Worm (Caenorhabditis elegans) whole organism, early embryonic: ENCODE measurements around the gene ZK563.2.

Source experiments
- B0310.2 ChIP-seq: sonication (generic microtip); optimal IDR thresholded peaks from 2 replicates; lab custom pipeline; 2016; ENCODE audit warnings: mild to moderate bottlenecking, missing genetic modification characterization, missing compliant biosample characterization
- ama-1 ChIP-seq: fragments of 150-350 bp; optimal IDR thresholded peaks from 2 replicates; lab custom pipeline; 2014
- ceh-13 ChIP-seq: fragments of 200-800 bp; sonication (Bioruptor generic); optimal IDR thresholded peaks from 2 replicates; lab custom pipeline; 2018; ENCODE audit warnings: mild to moderate bottlenecking, missing genetic modification characterization, missing compliant biosample characterization
- flt-1 ChIP-seq: fragments of 200-800 bp; sonication (Bioruptor generic); IDR thresholded peaks from 2 replicates; pipeline ENCODE4 v1.3.6; 2022; ENCODE audit warnings: missing genetic modification characterization, missing compliant biosample characterization
- hmg-4 ChIP-seq: fragments of 200-800 bp; sonication (Bioruptor generic); optimal IDR thresholded peaks from 2 replicates; lab custom pipeline; 2018; ENCODE audit warnings: mild to moderate bottlenecking, missing genetic modification characterization, missing compliant biosample characterization
- pes-1 ChIP-seq: fragments of 200-800 bp; sonication (Bioruptor generic); IDR thresholded peaks from 2 replicates; pipeline ENCODE4 v1.3.6; 2022; ENCODE audit warnings: missing genetic modification reagents, missing genetic modification characterization, missing compliant biosample characterization
- scrt-1 ChIP-seq: fragments of 200-800 bp; sonication (Bioruptor generic); IDR thresholded peaks from 2 replicates; pipeline ENCODE4 v1.3.6; 2022; ENCODE audit warnings: missing genetic modification characterization, missing compliant biosample characterization
- sea-1 ChIP-seq: fragments of 200-800 bp; sonication (Bioruptor generic); conservative IDR thresholded peaks from 2 replicates; pipeline ENCODE4 v1.3.6; 2022; ENCODE audit warnings: missing genetic modification characterization, missing compliant biosample characterization
- tra-4 ChIP-seq: sonication (generic microtip); optimal IDR thresholded peaks from 2 replicates; lab custom pipeline; 2017; ENCODE audit warnings: missing genetic modification characterization, missing compliant biosample characterization

ce11 chrX:3396735-3397134 is 28.0 kb downstream of the ZK563.2 start:
- TF ChIP-seq hmg-4 (no peak), sea-1 (GFP tag; lab: Robert Waterston, UW) (no peak), ama-1 (lab: Kevin White, UChicago) (no peak), flt-1 (GFP tag; lab: Robert Waterston, UW) (no peak), tra-4 (no peak), B0310.2 (no peak), scrt-1 (no peak), ceh-13 (no peak), pes-1 (GFP tag; lab: Robert Waterston, UW) (no peak)
